Fruit fly (Drosophila melanogaster) whole organism, embryonic: ENCODE data around the gene mRpL32.

Experiments used
- Aef1 ChIP-seq: fragments of 200-800 bp; sonication (Bioruptor generic); IDR thresholded peaks from 3 replicates; pipeline ENCODE4 v1.3.6; 2022; ENCODE audit warnings: missing biosample characterization, missing genetic modification characterization
- Asciz ChIP-seq: fragments of 200-800 bp; sonication (Bioruptor generic); optimal IDR thresholded peaks from 2 replicates; lab custom pipeline; 2017; ENCODE audit warnings: missing biosample characterization, mild to moderate bottlenecking, missing genetic modification characterization, missing genetic modification reagents
- BtbVII ChIP-seq: fragments of 200-800 bp; sonication (Bioruptor generic); optimal IDR thresholded peaks from 3 replicates; lab custom pipeline; 2017; ENCODE audit warnings: missing biosample characterization, mild to moderate bottlenecking, missing genetic modification characterization
- CG10543 ChIP-seq: fragments of 200-800 bp; sonication (Bioruptor generic); optimal IDR thresholded peaks from 3 replicates; lab custom pipeline; 2017; ENCODE audit warnings: missing biosample characterization, mild to moderate bottlenecking, missing genetic modification characterization, moderate library complexity
- CG10565 ChIP-seq: fragments of 200-800 bp; sonication (Bioruptor generic); optimal IDR thresholded peaks from 3 replicates; lab custom pipeline; 2016; ENCODE audit warnings: missing biosample characterization, mild to moderate bottlenecking, missing genetic modification characterization
- CG11456 ChIP-seq: fragments of 200-800 bp; sonication (Bioruptor generic); IDR thresholded peaks from 3 replicates; pipeline ENCODE4 v1.3.6; 2022; ENCODE audit warnings: missing biosample characterization, missing genetic modification characterization
- CG1233 ChIP-seq: fragments of 200-800 bp; sonication (Bioruptor generic); optimal IDR thresholded peaks from 4 replicates; lab custom pipeline; 2018; ENCODE audit warnings: missing biosample characterization, mild to moderate bottlenecking, missing genetic modification characterization
- CG13296 ChIP-seq: fragments of 200-800 bp; sonication (Bioruptor generic); optimal IDR thresholded peaks from 3 replicates; lab custom pipeline; 2018; ENCODE audit warnings: missing biosample characterization, mild to moderate bottlenecking, missing genetic modification characterization
- CG13424 ChIP-seq: fragments of 200-800 bp; sonication (Bioruptor generic); optimal IDR thresholded peaks from 2 replicates; lab custom pipeline; 2019; ENCODE audit warnings: missing biosample characterization, mild to moderate bottlenecking, missing genetic modification characterization, moderate library complexity
- CG13624 ChIP-seq: fragments of 200-800 bp; sonication (Bioruptor generic); optimal IDR thresholded peaks from 2 replicates; lab custom pipeline; 2016; ENCODE audit warnings: missing biosample characterization, missing genetic modification characterization
- CG16813 ChIP-seq: fragments of 200-800 bp; sonication (Bioruptor generic); IDR thresholded peaks from 3 replicates; pipeline ENCODE4 v1.3.6; 2022; ENCODE audit warnings: missing biosample characterization, missing genetic modification characterization; ENCODE audit not compliant: partially characterized antibody
- CG17385 ChIP-seq: fragments of 200-800 bp; sonication (Bioruptor generic); optimal IDR thresholded peaks from 3 replicates; lab custom pipeline; 2018; ENCODE audit warnings: missing biosample characterization, mild to moderate bottlenecking, missing genetic modification characterization
- CG17912 ChIP-seq: fragments of 200-800 bp; sonication (Bioruptor generic); optimal IDR thresholded peaks from 2 replicates; lab custom pipeline; 2018; ENCODE audit warnings: missing biosample characterization, mild to moderate bottlenecking, missing genetic modification characterization
- CG18599 ChIP-seq: fragments of 200-800 bp; sonication (Bioruptor generic); optimal IDR thresholded peaks from 3 replicates; lab custom pipeline; 2017; ENCODE audit warnings: missing biosample characterization, missing genetic modification characterization, mild to moderate bottlenecking, moderate library complexity, missing genetic modification reagents
- CG18619 ChIP-seq: fragments of 200-800 bp; sonication (Bioruptor generic); optimal IDR thresholded peaks from 3 replicates; lab custom pipeline; 2017; ENCODE audit warnings: missing biosample characterization, mild to moderate bottlenecking, missing genetic modification characterization
- CG2202 ChIP-seq: fragments of 200-800 bp; sonication (Bioruptor generic); optimal IDR thresholded peaks from 2 replicates; lab custom pipeline; 2018; ENCODE audit warnings: missing biosample characterization, mild to moderate bottlenecking, missing genetic modification characterization
- CG30020 ChIP-seq: fragments of 200-800 bp; optimal IDR thresholded peaks from 2 replicates; lab custom pipeline; 2019; ENCODE audit warnings: missing biosample characterization, mild to moderate bottlenecking, missing genetic modification characterization, moderate library complexity
- CG3163 ChIP-seq: fragments of 200-800 bp; sonication (Bioruptor generic); optimal IDR thresholded peaks from 3 replicates; lab custom pipeline; 2016; ENCODE audit warnings: missing biosample characterization, missing genetic modification characterization
- CG33213 ChIP-seq: fragments of 200-800 bp; sonication (Bioruptor generic); optimal IDR thresholded peaks from 3 replicates; lab custom pipeline; 2016; ENCODE audit warnings: missing biosample characterization, missing genetic modification characterization
- CG34224 ChIP-seq: fragments of 200-800 bp; sonication (Bioruptor generic); IDR thresholded peaks from 3 replicates; pipeline ENCODE4 v1.3.6; 2022; ENCODE audit warnings: missing biosample characterization, missing genetic modification characterization; ENCODE audit not compliant: partially characterized antibody
- CG4328 ChIP-seq: fragments of 200-800 bp; sonication (Bioruptor generic); optimal IDR thresholded peaks from 3 replicates; lab custom pipeline; 2017; ENCODE audit warnings: missing biosample characterization, missing genetic modification reagents, missing genetic modification characterization
- CG4617 ChIP-seq: fragments of 200-800 bp; sonication (Bioruptor generic); optimal IDR thresholded peaks from 3 replicates; lab custom pipeline; 2016; ENCODE audit warnings: missing biosample characterization, missing genetic modification characterization, borderline replicate concordance
- CG4820 ChIP-seq: fragments of 200-800 bp; sonication (Bioruptor generic); optimal IDR thresholded peaks from 3 replicates; lab custom pipeline; 2016; ENCODE audit warnings: missing biosample characterization, missing genetic modification characterization
- CG5953 ChIP-seq: fragments of 200-800 bp; sonication (Bioruptor generic); IDR thresholded peaks from 2 replicates; pipeline ENCODE4 v1.3.6; 2022; ENCODE audit warnings: missing biosample characterization, missing genetic modification characterization
- CG8765 ChIP-seq: fragments of 200-800 bp; sonication (Bioruptor generic); IDR thresholded peaks from 2 replicates; pipeline ENCODE4 v1.3.6; 2022; ENCODE audit warnings: missing biosample characterization, missing genetic modification characterization
- CG9727 ChIP-seq: fragments of 200-800 bp; sonication (Bioruptor generic); optimal IDR thresholded peaks from 3 replicates; lab custom pipeline; 2017; ENCODE audit warnings: missing biosample characterization, mild to moderate bottlenecking, missing genetic modification characterization
- Doc2 ChIP-seq: fragments of 200-800 bp; sonication (Bioruptor generic); IDR thresholded peaks from 2 replicates; pipeline ENCODE4 v1.3.6; 2022; ENCODE audit warnings: missing biosample characterization, missing genetic modification characterization
- GATAe ChIP-seq: fragments of 200-800 bp; sonication (Bioruptor generic); conservative IDR thresholded peaks from 2 replicates; pipeline ENCODE4 v1.3.6; 2022; ENCODE audit warnings: missing biosample characterization, missing genetic modification characterization
- Gsc ChIP-seq: fragments of 200-800 bp; sonication (Bioruptor generic); IDR thresholded peaks from 2 replicates; pipeline ENCODE4 v1.3.6; 2022; ENCODE audit warnings: missing biosample characterization, missing genetic modification characterization
- H15 ChIP-seq: fragments of 200-800 bp; sonication (Bioruptor generic); IDR thresholded peaks from 3 replicates; pipeline ENCODE4 v1.3.6; 2022; ENCODE audit warnings: missing biosample characterization, missing genetic modification characterization
- Poxn ChIP-seq: fragments of 200-800 bp; sonication (Bioruptor generic); IDR thresholded peaks from 2 replicates; pipeline ENCODE4 v1.3.6; 2022; ENCODE audit warnings: missing biosample characterization, missing genetic modification characterization
- ab ChIP-seq: fragments of 200-800 bp; sonication (Bioruptor generic); optimal IDR thresholded peaks from 2 replicates; lab custom pipeline; 2016; ENCODE audit warnings: missing biosample characterization, missing genetic modification characterization
- amos ChIP-seq: fragments of 200-800 bp; sonication (Bioruptor generic); IDR thresholded peaks from 2 replicates; pipeline ENCODE4 v1.3.6; 2022; ENCODE audit warnings: missing biosample characterization, missing genetic modification characterization; ENCODE audit not compliant: partially characterized antibody
- ap ChIP-seq: fragments of 200-800 bp; sonication (Bioruptor generic); IDR thresholded peaks from 2 replicates; pipeline ENCODE4 v1.3.6; 2022; ENCODE audit warnings: missing biosample characterization, missing genetic modification characterization
- az2 ChIP-seq: fragments of 200-800 bp; sonication (Bioruptor generic); optimal IDR thresholded peaks from 3 replicates; lab custom pipeline; 2016; ENCODE audit warnings: missing biosample characterization, missing genetic modification characterization
- bigmax ChIP-seq: fragments of 200-800 bp; sonication (Bioruptor generic); optimal IDR thresholded peaks from 2 replicates; lab custom pipeline; 2018; ENCODE audit warnings: missing biosample characterization, mild to moderate bottlenecking, missing genetic modification characterization
- ci ChIP-seq: fragments of 200-800 bp; sonication (Bioruptor generic); IDR thresholded peaks from 3 replicates; pipeline ENCODE4 v1.3.6; 2022; ENCODE audit warnings: missing biosample characterization, missing genetic modification characterization
- danr ChIP-seq: fragments of 200-800 bp; sonication (Bioruptor generic); IDR thresholded peaks from 2 replicates; pipeline ENCODE4 v1.3.6; 2022; ENCODE audit warnings: missing biosample characterization, missing genetic modification characterization
- disco-r ChIP-seq: fragments of 200-800 bp; sonication (Bioruptor generic); optimal IDR thresholded peaks from 2 replicates; lab custom pipeline; 2016; ENCODE audit warnings: missing biosample characterization, missing genetic modification characterization
- fd64A ChIP-seq: fragments of 200-800 bp; sonication (Bioruptor generic); optimal IDR thresholded peaks from 3 replicates; lab custom pipeline; 2018; ENCODE audit warnings: missing biosample characterization, mild to moderate bottlenecking, missing genetic modification characterization
- fru ChIP-seq: fragments of >200 bp; optimal IDR thresholded peaks from 2 replicates; lab custom pipeline; 2017
- inv ChIP-seq: fragments of 200-800 bp; sonication (Bioruptor generic); IDR thresholded peaks from 2 replicates; pipeline ENCODE4 v1.3.6; 2022; ENCODE audit warnings: missing biosample characterization, missing genetic modification characterization; ENCODE audit not compliant: partially characterized antibody
- ken ChIP-seq: fragments of 200-800 bp; sonication (Bioruptor generic); IDR thresholded peaks from 3 replicates; pipeline ENCODE4 v1.3.6; 2022; ENCODE audit warnings: missing biosample characterization, missing genetic modification characterization
- nmo ChIP-seq: fragments of 200-800 bp; sonication (Bioruptor generic); optimal IDR thresholded peaks from 2 replicates; lab custom pipeline; 2018; ENCODE audit warnings: missing biosample characterization, mild to moderate bottlenecking, missing genetic modification characterization, moderate library complexity
- pum ChIP-seq: fragments of 200-800 bp; sonication (Bioruptor generic); optimal IDR thresholded peaks from 2 replicates; lab custom pipeline; 2016; ENCODE audit warnings: missing biosample characterization, missing genetic modification characterization
- shn ChIP-seq: fragments of 200-800 bp; sonication (Bioruptor generic); optimal IDR thresholded peaks from 3 replicates; lab custom pipeline; 2016; ENCODE audit warnings: missing biosample characterization, missing genetic modification characterization
- sr ChIP-seq: fragments of 200-800 bp; sonication (Bioruptor generic); IDR thresholded peaks from 3 replicates; pipeline ENCODE4 v1.3.6; 2022; ENCODE audit warnings: missing biosample characterization, missing genetic modification characterization
- tin ChIP-seq: fragments of 200-800 bp; sonication (Bioruptor generic); optimal IDR thresholded peaks from 3 replicates; lab custom pipeline; 2016; ENCODE audit warnings: missing biosample characterization, missing genetic modification characterization
- toy ChIP-seq: fragments of 200-800 bp; sonication (Bioruptor generic); IDR thresholded peaks from 2 replicates; pipeline ENCODE4 v1.3.6; 2022; ENCODE audit warnings: missing biosample characterization, missing genetic modification characterization
- z ChIP-seq: fragments of 200-800 bp; sonication (Bioruptor generic); IDR thresholded peaks from 3 replicates; pipeline ENCODE4 v1.3.6; 2022; ENCODE audit warnings: missing biosample characterization, missing genetic modification characterization

The mRpL32 gene

dm6 chr3R:31222125-31222889, 30.4 kb upstream of the mRpL32 start (continued):
- TF ChIP-seq CG9727 (GFP tag; lab: Kevin White, UChicago), result peak; percentile 90
- TF ChIP-seq CG11456 (GFP tag; lab: Robert Waterston, UW), result no peak
- no peak for TF ChIP-seq toy (GFP tag; lab: Robert Waterston, UW)
- no peak for TF ChIP-seq amos (GFP tag; lab: Robert Waterston, UW)
- TF ChIP-seq Gsc (GFP tag; lab: Robert Waterston, UW), result no peak
- peak; percentile 73 for TF ChIP-seq tin (GFP tag; lab: Kevin White, UChicago)
- TF ChIP-seq Aef1 (GFP tag; lab: Robert Waterston, UW), result no peak
- TF ChIP-seq CG13424, result peak; percentile 90
- TF ChIP-seq CG10565 (GFP tag; lab: Kevin White, UChicago), result no peak
- TF ChIP-seq fd64A (GFP tag; lab: Kevin White, UChicago), result peak; percentile 53
- peak; percentile 82 for TF ChIP-seq CG10543 (GFP tag; lab: Kevin White, UChicago)
- no peak for TF ChIP-seq danr
- TF ChIP-seq Doc2 (GFP tag; lab: Robert Waterston, UW), result no peak
- peak; percentile 83 for TF ChIP-seq pum (GFP tag; lab: Kevin White, UChicago)
- peak; percentile 78 for TF ChIP-seq CG13296 (GFP tag; lab: Kevin White, UChicago)
- peak; percentile 89 for TF ChIP-seq CG13624 (GFP tag; lab: Kevin White, UChicago)
- TF ChIP-seq CG34224 (GFP tag; lab: Robert Waterston, UW), result no peak
- TF ChIP-seq az2 (GFP tag; lab: Kevin White, UChicago), result peak; percentile 81
- TF ChIP-seq CG16813 (GFP tag; lab: Robert Waterston, UW), result no peak
- TF ChIP-seq CG33213, result peak; percentile 77
- TF ChIP-seq inv (GFP tag; lab: Robert Waterston, UW), result no peak
- TF ChIP-seq ab (GFP tag; lab: Kevin White, UChicago), result peak; percentile 42
- TF ChIP-seq CG4617 (GFP tag; lab: Kevin White, UChicago), result peak; percentile 52
- peak; percentile 62 for TF ChIP-seq CG30020 (tag; lab: Kevin White, UChicago)
- peak; percentile 60 for TF ChIP-seq CG17912 (GFP tag; lab: Kevin White, UChicago)
- TF ChIP-seq CG4328, result peak; percentile 34
- TF ChIP-seq Asciz, result peak; percentile 74
- TF ChIP-seq CG4820 (GFP tag; lab: Kevin White, UChicago), result peak; percentile 75
- no peak for TF ChIP-seq CG5953 (GFP tag; lab: Robert Waterston, UW)
- no peak for TF ChIP-seq ap
- TF ChIP-seq CG18619 (GFP tag; lab: Kevin White, UChicago), result peak; percentile 89
- TF ChIP-seq shn (GFP tag; lab: Kevin White, UChicago), result peak; percentile 85
- TF ChIP-seq nmo (GFP tag; lab: Kevin White, UChicago), result peak; percentile 86
- TF ChIP-seq CG3163 (GFP tag; lab: Kevin White, UChicago), result peak; percentile 79
- no peak for TF ChIP-seq ken (GFP tag; lab: Robert Waterston, UW)
- TF ChIP-seq bigmax (GFP tag; lab: Kevin White, UChicago), result no peak
- TF ChIP-seq fru (lab: Kevin White, UChicago), result no peak
- TF ChIP-seq CG18599 (GFP tag; lab: Kevin White, UChicago), result peak; percentile 95
- no peak for TF ChIP-seq z (GFP tag; lab: Robert Waterston, UW)
- no peak for TF ChIP-seq GATAe
- no peak for TF ChIP-seq Poxn (GFP tag; lab: Robert Waterston, UW)
- peak; percentile 73 for TF ChIP-seq disco-r (GFP tag; lab: Kevin White, UChicago)
- TF ChIP-seq CG1233 (GFP tag; lab: Kevin White, UChicago), result peak; percentile 76
- TF ChIP-seq ci (GFP tag; lab: Robert Waterston, UW), result no peak
- peak; percentile 78 for TF ChIP-seq CG17385
- TF ChIP-seq H15 (GFP tag; lab: Robert Waterston, UW), result no peak
- TF ChIP-seq BtbVII (GFP tag; lab: Kevin White, UChicago), result peak; percentile 70
- TF ChIP-seq CG8765 (GFP tag; lab: Robert Waterston, UW), result no peak
- TF ChIP-seq CG2202 (tag; lab: Kevin White, UChicago), result peak; percentile 68
- TF ChIP-seq sr (GFP tag; lab: Robert Waterston, UW), result no peak
